Worm (Caenorhabditis elegans) whole organism, L4/young adult: ENCODE data around the gene nucb-1.

ENCODE experiments used
- W03F9.2 ChIP-seq: fragments of 150-350 bp; optimal IDR thresholded peaks from 2 replicates; lab custom pipeline; 2014; ENCODE audit warnings: missing biosample characterization, missing genetic modification characterization
- dao-5 ChIP-seq: sonication (generic microtip); optimal IDR thresholded peaks from 2 replicates; lab custom pipeline; 2016; ENCODE audit warnings: missing genotype, missing genetic modification characterization, moderate library complexity, missing compliant biosample characterization
- him-1 ChIP-seq: sonication (generic microtip); optimal IDR thresholded peaks from 2 replicates; lab custom pipeline; 2016; ENCODE audit warnings: missing genotype, missing genetic modification reagents, missing genetic modification characterization, missing compliant biosample characterization

ce11 chrX:10154317-10154942 is 43.1 kb upstream of the nucb-1 start, which contains the start of gene F09B9.5:
- TF ChIP-seq him-1 (tag; lab: Kevin White, UChicago) (peak; percentile 10), W03F9.2 (no peak), dao-5 (tag; lab: Kevin White, UChicago) (no peak)
